Worm (Caenorhabditis elegans) whole organism, L2 larva: ENCODE measurements around the gene vap-1.

Experiments used
- F13H6.1 ChIP-seq: sonication (generic microtip); optimal IDR thresholded peaks from 2 replicates; lab custom pipeline; 2016; ENCODE audit warnings: missing genetic modification characterization, missing compliant biosample characterization
- Y55F3AM.14 ChIP-seq: fragments of 200-800 bp; sonication (Bioruptor generic); optimal IDR thresholded peaks from 2 replicates; lab custom pipeline; 2018; ENCODE audit warnings: mild to moderate bottlenecking, missing genetic modification characterization, missing compliant biosample characterization
- ZK546.5 ChIP-seq: sonication (generic microtip); optimal IDR thresholded peaks from 2 replicates; lab custom pipeline; 2017; ENCODE audit warnings: missing biosample characterization, missing genetic modification characterization
- alr-1 ChIP-seq: fragments of 150-350 bp; optimal IDR thresholded peaks from 2 replicates; lab custom pipeline; 2014; ENCODE audit warnings: missing biosample characterization, missing genetic modification characterization
- aly-2 ChIP-seq: fragments of 150-350 bp; optimal IDR thresholded peaks from 2 replicates; lab custom pipeline; 2014; ENCODE audit warnings: missing biosample characterization, missing genetic modification characterization
- ama-1 ChIP-seq: fragments of 150-350 bp; optimal IDR thresholded peaks from 2 replicates; lab custom pipeline; 2018; ENCODE audit warnings: inconsistent platforms
- blmp-1 ChIP-seq: sonication (generic microtip); optimal IDR thresholded peaks from 2 replicates; lab custom pipeline; 2017; ENCODE audit warnings: missing genetic modification characterization, mild to moderate bottlenecking, missing compliant biosample characterization, antibody characterized with exemption, moderate library complexity; ENCODE audit not compliant: insufficient read depth
- ceh-16 ChIP-seq: fragments of 150-350 bp; optimal IDR thresholded peaks from 2 replicates; lab custom pipeline; 2014; ENCODE audit warnings: missing biosample characterization, missing genetic modification characterization
- ceh-82 ChIP-seq: fragments of 150-350 bp; optimal IDR thresholded peaks from 2 replicates; lab custom pipeline; 2014; ENCODE audit warnings: missing biosample characterization, missing genetic modification characterization
- crh-2 ChIP-seq: sonication (generic microtip); optimal IDR thresholded peaks from 2 replicates; lab custom pipeline; 2017; ENCODE audit warnings: missing biosample characterization, missing genetic modification characterization
- egl-27 ChIP-seq: sonication (generic microtip); optimal IDR thresholded peaks from 3 replicates; lab custom pipeline; 2017; ENCODE audit warnings: missing biosample characterization, missing genetic modification reagents, missing genetic modification characterization
- elt-1 ChIP-seq: fragments of 150-350 bp; optimal IDR thresholded peaks from 2 replicates; lab custom pipeline; 2014; ENCODE audit warnings: missing biosample characterization, missing genetic modification characterization
- elt-3 ChIP-seq: sonication (generic microtip); optimal IDR thresholded peaks from 2 replicates; lab custom pipeline; 2017; ENCODE audit warnings: missing biosample characterization, missing genetic modification characterization
- fos-1 ChIP-seq: fragments of 150-350 bp; optimal IDR thresholded peaks from 2 replicates; lab custom pipeline; 2014; ENCODE audit warnings: missing biosample characterization, missing genetic modification characterization
- gmeb-1 ChIP-seq: fragments of 150-350 bp; optimal IDR thresholded peaks from 2 replicates; lab custom pipeline; 2014; ENCODE audit warnings: missing biosample characterization, missing genetic modification characterization
- lin-11 ChIP-seq: fragments of 150-350 bp; sonication (generic microtip); optimal IDR thresholded peaks from 2 replicates; lab custom pipeline; 2014; ENCODE audit warnings: missing biosample characterization, missing genetic modification characterization, inconsistent platforms, mixed read lengths
- lin-13 ChIP-seq: fragments of 150-350 bp; optimal IDR thresholded peaks from 2 replicates; lab custom pipeline; 2014; ENCODE audit warnings: missing biosample characterization, missing genetic modification reagents, missing genetic modification characterization
- lsy-2 ChIP-seq, 2 experiments: fragments of 150-350 bp in 1 of 2; sonication (generic microtip) in 1 of 2; optimal IDR thresholded peaks; 2 replicates each; lab custom pipeline; 2014 to 2017; ENCODE audit warnings: missing biosample characterization in 2 of 2, missing genetic modification characterization in 2 of 2
- mab-5 ChIP-seq: fragments of 150-350 bp; optimal IDR thresholded peaks from 2 replicates; lab custom pipeline; 2014; ENCODE audit warnings: missing biosample characterization, missing genetic modification characterization
- mbf-1 ChIP-seq: sonication (generic microtip); optimal IDR thresholded peaks from 2 replicates; lab custom pipeline; 2017; ENCODE audit warnings: missing biosample characterization, missing genetic modification characterization
- nhr-10 ChIP-seq: sonication (generic microtip); optimal IDR thresholded peaks from 2 replicates; lab custom pipeline; 2017; ENCODE audit warnings: missing biosample characterization, missing genetic modification characterization
- nhr-11 ChIP-seq: fragments of 150-350 bp; optimal IDR thresholded peaks from 2 replicates; lab custom pipeline; 2014; ENCODE audit warnings: missing biosample characterization, missing genetic modification characterization
- nhr-12 ChIP-seq: fragments of 150-350 bp; optimal IDR thresholded peaks from 2 replicates; lab custom pipeline; 2014; ENCODE audit warnings: missing biosample characterization, missing genetic modification characterization
- nhr-21 ChIP-seq: fragments of 150-350 bp; optimal IDR thresholded peaks from 2 replicates; lab custom pipeline; 2014; ENCODE audit warnings: missing biosample characterization, missing genetic modification characterization
- nhr-23 ChIP-seq: fragments of 150-350 bp; optimal IDR thresholded peaks from 2 replicates; lab custom pipeline; 2014; ENCODE audit warnings: missing biosample characterization, missing genetic modification reagents, missing genetic modification characterization
- nhr-25 ChIP-seq: fragments of 150-350 bp; sonication (generic microtip); optimal IDR thresholded peaks from 3 replicates; lab custom pipeline; 2014; ENCODE audit warnings: missing biosample characterization, missing genetic modification characterization
- peb-1 ChIP-seq: fragments of 150-350 bp; optimal IDR thresholded peaks from 2 replicates; lab custom pipeline; 2014; ENCODE audit warnings: missing biosample characterization, missing genetic modification characterization
- sem-4 ChIP-seq: fragments of 150-350 bp; optimal IDR thresholded peaks from 2 replicates; lab custom pipeline; 2014; ENCODE audit warnings: missing biosample characterization, missing genetic modification reagents, missing genetic modification characterization
- sma-3 ChIP-seq: sonication (generic microtip); optimal IDR thresholded peaks from 2 replicates; lab custom pipeline; 2016; ENCODE audit warnings: missing genetic modification reagents, missing genetic modification characterization, missing compliant biosample characterization
- sma-9 ChIP-seq, 2 experiments: fragments of 150-350 bp in 1 of 2; sonication (generic microtip) in 1 of 2; optimal IDR thresholded peaks; 2 replicates each; lab custom pipeline; 2014 to 2016; ENCODE audit warnings: missing genetic modification characterization in 2 of 2, mild to moderate bottlenecking in 1 of 2, missing biosample characterization in 1 of 2, missing compliant biosample characterization in 1 of 2, missing genetic modification reagents in 1 of 2, moderate library complexity in 1 of 2
- snpc-4 ChIP-seq: fragments of 150-350 bp; optimal IDR thresholded peaks from 2 replicates; lab custom pipeline; 2014; ENCODE audit warnings: missing biosample characterization, missing genetic modification characterization
- unc-39 ChIP-seq: fragments of 150-350 bp; optimal IDR thresholded peaks from 2 replicates; lab custom pipeline; 2014; ENCODE audit warnings: missing biosample characterization, missing genetic modification characterization
- unc-62 ChIP-seq: fragments of 150-350 bp; optimal IDR thresholded peaks from 2 replicates; lab custom pipeline; 2014; ENCODE audit warnings: missing biosample characterization, missing genetic modification reagents, missing genetic modification characterization
- zag-1 ChIP-seq: fragments of 150-350 bp; optimal IDR thresholded peaks from 2 replicates; lab custom pipeline; 2014; ENCODE audit warnings: missing biosample characterization, missing genetic modification characterization
- ztf-11 ChIP-seq: sonication (generic microtip); optimal IDR thresholded peaks from 2 replicates; lab custom pipeline; 2017; ENCODE audit warnings: missing biosample characterization, missing genetic modification characterization

The vap-1 gene

DNA sequence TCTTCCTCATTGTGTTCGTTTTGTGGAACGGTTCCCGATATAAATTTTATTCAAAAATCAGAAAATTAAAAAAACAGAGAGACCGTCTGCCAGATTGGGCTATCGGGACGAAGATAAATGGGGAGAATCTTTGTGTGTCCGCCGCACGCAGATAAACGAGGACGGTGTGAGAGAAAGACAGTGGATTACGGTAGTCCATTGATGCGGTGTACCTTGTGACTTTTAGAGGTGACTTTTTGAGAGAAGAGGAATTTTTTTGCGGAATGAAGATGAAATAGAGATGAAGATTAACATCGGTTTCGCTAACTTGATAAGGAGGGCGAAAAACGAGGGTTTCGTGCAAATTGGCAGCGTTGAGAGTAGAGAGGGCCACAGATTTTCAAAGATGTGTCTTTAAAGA lies 31.4 kb upstream of the vap-1 start (continued):
- TF ChIP-seq blmp-1 (tag; lab: Kevin White, UChicago) = peak; percentile 12
- no peak for TF ChIP-seq unc-62 (GFP tag; lab: Kevin White, UChicago)
- peak; percentile 78 for TF ChIP-seq ceh-16 (tag; lab: Kevin White, UChicago)
- peak; percentile 80 for TF ChIP-seq elt-1 (tag; lab: Kevin White, UChicago)
- no peak for TF ChIP-seq nhr-23 (tag; lab: Kevin White, UChicago)
- no peak for TF ChIP-seq snpc-4 (tag; lab: Kevin White, UChicago)
- peak; percentile 19 for TF ChIP-seq gmeb-1 (tag; lab: Kevin White, UChicago)
- TF ChIP-seq ztf-11 = no peak
- no peak for TF ChIP-seq lin-13 (GFP tag; lab: Kevin White, UChicago)
- no peak for TF ChIP-seq elt-3 (tag; lab: Kevin White, UChicago)
- TF ChIP-seq fos-1 (tag; lab: Kevin White, UChicago) = peak; percentile 7
- peak in 1 of 2 experiments; percentile 85 for TF ChIP-seq lsy-2 (tag; optimal IDR thresholded peaks at IDR 0.05; lab: Kevin White, UChicago)
- no peak for TF ChIP-seq Y55F3AM.14 (GFP tag; lab: Kevin White, UChicago)
- no peak for TF ChIP-seq ceh-82 (tag; lab: Kevin White, UChicago)
- TF ChIP-seq crh-2 = peak; percentile 5
- TF ChIP-seq mbf-1 = no peak

DNA sequence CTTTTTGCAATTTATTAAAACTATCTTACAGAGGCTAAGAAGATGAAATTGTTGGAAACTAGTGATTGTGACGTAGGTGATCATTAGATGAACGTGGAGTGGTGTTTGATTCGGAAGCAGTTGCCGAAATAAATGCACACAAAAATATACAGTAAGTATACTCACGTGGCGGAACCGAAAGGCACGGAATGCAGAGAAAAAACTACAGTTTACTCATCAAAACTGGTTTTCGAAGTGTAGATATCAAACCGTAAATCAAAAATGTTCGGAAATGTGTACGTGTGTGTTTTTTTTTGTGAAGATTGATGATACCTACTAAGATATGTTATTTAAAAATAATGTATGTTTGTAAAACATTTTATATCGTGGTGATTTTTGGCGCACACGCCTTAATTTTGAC lies 30.4 kb upstream of the vap-1 start:
- TF ChIP-seq sem-4 (tag; lab: Kevin White, UChicago) (no peak), sma-3 (GFP tag; lab: Kevin White, UChicago) (peak; percentile 10)
- TF ChIP-seq, all 48 proteins: peak for 1

DNA sequence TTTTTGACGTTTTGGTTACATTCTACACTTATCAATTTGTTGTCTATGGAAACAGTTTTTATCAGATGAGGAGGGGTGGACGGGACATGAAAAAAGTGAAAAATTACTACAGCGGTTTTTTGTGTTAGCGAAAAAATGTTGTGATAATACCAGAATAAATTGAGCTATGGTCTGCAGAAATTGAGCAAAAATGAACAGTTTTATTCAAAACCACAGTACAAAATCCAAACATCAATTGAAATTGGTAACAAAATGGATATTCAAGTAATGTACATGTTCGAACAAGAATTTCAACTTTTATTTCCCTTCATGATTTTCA lies 28.2 kb upstream of the vap-1 start:
- no peak for TF ChIP-seq mab-5
- TF ChIP-seq elt-1 (tag; lab: Kevin White, UChicago) = no peak
- no peak for TF ChIP-seq lin-11 (tag; lab: Kevin White, UChicago)
- TF ChIP-seq aly-2 (tag; lab: Kevin White, UChicago) = no peak
- no peak for TF ChIP-seq nhr-21
- TF ChIP-seq nhr-10 (tag; lab: Kevin White, UChicago) = no peak
- no peak for TF ChIP-seq ama-1 (lab: Kevin White, UChicago)
- no peak for TF ChIP-seq ztf-11
- TF ChIP-seq mbf-1 = no peak
- no peak for TF ChIP-seq nhr-12 (tag; lab: Kevin White, UChicago)
- TF ChIP-seq unc-62 (GFP tag; lab: Kevin White, UChicago) = no peak
- TF ChIP-seq F13H6.1 (tag; lab: Kevin White, UChicago) = no peak
- TF ChIP-seq nhr-25 (tag; lab: Kevin White, UChicago) = no peak
- TF ChIP-seq crh-2 = no peak
- TF ChIP-seq unc-39 (tag; lab: Kevin White, UChicago) = no peak
- no peak for TF ChIP-seq ZK546.5 (tag; lab: Kevin White, UChicago)
- TF ChIP-seq peb-1 (tag; lab: Kevin White, UChicago) = no peak
- TF ChIP-seq, all 48 proteins: peak for 0

DNA sequence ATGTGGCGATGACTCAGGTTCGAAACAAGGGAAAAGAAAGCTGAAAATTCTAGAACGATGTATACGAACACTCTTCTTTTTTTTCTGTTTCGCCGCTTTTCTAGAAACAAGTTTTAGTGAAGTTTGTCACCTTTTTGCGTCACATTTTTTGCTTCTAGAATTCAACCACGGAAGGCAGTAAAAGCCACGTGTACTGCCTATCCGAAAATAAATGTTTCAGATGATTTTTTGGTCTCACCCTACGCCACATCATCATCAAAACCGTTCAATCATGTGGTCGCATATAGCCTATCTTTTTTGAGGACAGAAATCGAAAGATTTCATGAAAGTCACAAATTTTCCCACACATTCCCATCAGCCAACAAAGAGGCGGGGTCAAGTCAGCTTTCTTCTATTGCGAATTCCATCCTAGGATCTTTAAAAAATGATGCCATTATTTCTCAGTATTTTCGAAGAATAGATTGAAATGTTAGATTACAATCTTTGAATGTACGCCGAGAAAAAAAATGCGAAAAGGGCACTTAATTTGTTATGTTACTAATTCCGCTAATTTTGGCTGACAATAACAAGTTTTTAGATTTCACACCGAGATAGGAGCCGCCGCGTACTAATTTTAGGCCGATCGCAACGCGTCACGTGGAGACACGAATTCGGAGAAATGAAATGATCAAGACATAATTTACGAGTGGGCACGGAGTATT lies 27.7 kb upstream of the vap-1 start:
- TF ChIP-seq crh-2 (peak; percentile 21), nhr-25 (tag; lab: Kevin White, UChicago) (peak; percentile 6), alr-1 (no peak), sem-4 (tag; lab: Kevin White, UChicago) (peak; percentile 42), blmp-1 (tag; lab: Kevin White, UChicago) (peak; percentile 33), sma-9 (GFP tag; optimal IDR thresholded peaks at IDR 0.05; lab: Kevin White, UChicago) (peak; percentile 40), sma-9 (tag; optimal IDR thresholded peaks at IDR 0.05; lab: Kevin White, UChicago) (no peak), ceh-16 (tag; lab: Kevin White, UChicago) (peak; percentile 80), unc-39 (tag; lab: Kevin White, UChicago) (no peak)
- TF ChIP-seq, all 48 proteins: peak for 6

DNA sequence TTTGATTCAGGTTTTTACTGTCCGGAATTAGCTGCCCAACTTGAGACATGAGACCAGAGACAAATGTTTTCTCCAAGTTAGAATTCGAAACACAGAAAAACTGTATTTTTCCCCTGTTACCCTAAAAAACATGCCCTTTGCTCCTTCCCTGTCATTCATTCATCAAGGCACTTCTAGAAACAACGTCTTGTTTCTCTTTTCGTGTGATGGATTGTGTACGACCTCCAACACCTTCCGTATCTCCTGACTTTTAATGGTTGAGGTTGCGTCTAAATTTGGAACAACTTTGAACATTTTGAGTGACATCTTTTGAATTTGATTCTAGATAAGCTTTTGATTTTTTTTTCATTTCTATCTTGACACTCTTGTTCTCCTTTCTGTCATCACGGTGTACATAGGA lies 26.2 kb upstream of the vap-1 start:
- no peak for TF ChIP-seq nhr-11 (tag; lab: Kevin White, UChicago)
- no peak for TF ChIP-seq egl-27 (tag; lab: Kevin White, UChicago)
- TF ChIP-seq sma-3 (GFP tag; lab: Kevin White, UChicago) = no peak
- no peak for TF ChIP-seq ceh-82 (tag; lab: Kevin White, UChicago)
- TF ChIP-seq ZK546.5 (tag; lab: Kevin White, UChicago) = no peak
- TF ChIP-seq nhr-12 (tag; lab: Kevin White, UChicago) = no peak
- TF ChIP-seq crh-2 = no peak
- no peak for TF ChIP-seq zag-1 (tag; lab: Kevin White, UChicago)
- TF ChIP-seq ztf-11 = no peak
- TF ChIP-seq nhr-21 = no peak
- TF ChIP-seq elt-3 (tag; lab: Kevin White, UChicago) = no peak
